Worm (Caenorhabditis elegans) whole organism, young adult: ENCODE data around the gene srw-127.

Source experiments
- ekl-4 ChIP-seq: fragments of 200-800 bp; sonication (Bioruptor generic); IDR thresholded peaks from 2 replicates; pipeline ENCODE4 v1.3.6; 2022; ENCODE audit warnings: missing genetic modification reagents, missing genetic modification characterization, missing compliant biosample characterization
- ets-4 ChIP-seq: fragments of 200-800 bp; sonication (Bioruptor generic); optimal IDR thresholded peaks from 2 replicates; lab custom pipeline; 2018; ENCODE audit warnings: mild to moderate bottlenecking, missing genetic modification characterization, missing compliant biosample characterization
- fkh-3 ChIP-seq: sonication (generic microtip); optimal IDR thresholded peaks from 2 replicates; lab custom pipeline; 2016; ENCODE audit warnings: mild to moderate bottlenecking, missing genetic modification characterization, missing compliant biosample characterization
- lsy-27 ChIP-seq: sonication (generic microtip); optimal IDR thresholded peaks from 2 replicates; lab custom pipeline; 2017; ENCODE audit warnings: missing genetic modification characterization, mild to moderate bottlenecking, missing compliant biosample characterization, antibody characterized with exemption, missing genotype, borderline replicate concordance; ENCODE audit not compliant: insufficient read depth
- pha-4 ChIP-seq: fragments of 150-350 bp; sonication (generic microtip); optimal IDR thresholded peaks from 2 replicates; lab custom pipeline; 2014; ENCODE audit warnings: missing biosample characterization, missing genetic modification reagents, missing genetic modification characterization

ce11 chrV:7012617-7013016 lies at the start of gene srw-127:
- TF ChIP-seq ekl-4 (GFP tag; lab: Robert Waterston, UW) (no peak), lsy-27 (tag; lab: Kevin White, UChicago) (no peak), pha-4 (no peak), fkh-3 (no peak), ets-4 (no peak)
